Worm (Caenorhabditis elegans) whole organism, L1 larva: ENCODE data around the gene T28F3.11.

ENCODE experiments used
- C16A3.4 ChIP-seq: fragments of 150-350 bp; optimal IDR thresholded peaks from 2 replicates; lab custom pipeline; 2014; ENCODE audit warnings: missing biosample characterization, missing genetic modification characterization
- C34B4.2 ChIP-seq: sonication (generic microtip); optimal IDR thresholded peaks from 2 replicates; lab custom pipeline; 2017; ENCODE audit warnings: mild to moderate bottlenecking, missing genetic modification characterization, missing compliant biosample characterization
- F16B12.6 ChIP-seq: fragments of 150-350 bp; optimal IDR thresholded peaks from 2 replicates; lab custom pipeline; 2014; ENCODE audit warnings: missing biosample characterization, missing genetic modification characterization
- Y116A8C.19 ChIP-seq: sonication (generic microtip); optimal IDR thresholded peaks from 2 replicates; lab custom pipeline; 2016; ENCODE audit warnings: missing compliant biosample characterization, missing genetic modification characterization, borderline replicate concordance
- aha-1 ChIP-seq: fragments of 150-350 bp; optimal IDR thresholded peaks from 2 replicates; lab custom pipeline; 2014; ENCODE audit warnings: missing biosample characterization, missing genetic modification characterization
- aly-2 ChIP-seq: fragments of 150-350 bp; optimal IDR thresholded peaks from 2 replicates; lab custom pipeline; 2014; ENCODE audit warnings: missing biosample characterization, missing genetic modification characterization
- ceh-88 ChIP-seq: fragments of 200-800 bp; sonication (Bioruptor generic); IDR thresholded peaks from 2 replicates; pipeline ENCODE4 v1.3.6; 2022; ENCODE audit warnings: missing genetic modification characterization, missing compliant biosample characterization
- egl-13 ChIP-seq: sonication (generic microtip); optimal IDR thresholded peaks from 2 replicates; lab custom pipeline; 2016; ENCODE audit warnings: missing genotype, missing genetic modification reagents, missing genetic modification characterization, missing compliant biosample characterization
- egl-27 ChIP-seq, 2 experiments: fragments of 150-350 bp in 1 of 2; sonication (generic microtip); optimal IDR thresholded peaks; 3 replicates each; lab custom pipeline; 2017 to 2018; ENCODE audit warnings: missing biosample characterization in 2 of 2, missing genetic modification characterization in 2 of 2, missing genetic modification reagents in 2 of 2
- elt-2 ChIP-seq: sonication (generic microtip); optimal IDR thresholded peaks from 2 replicates; lab custom pipeline; 2016; ENCODE audit warnings: missing genetic modification characterization, mild to moderate bottlenecking, inconsistent platforms, missing compliant biosample characterization, missing genetic modification reagents
- elt-3 ChIP-seq, 6 experiments: fragments of 150-350 bp in 1 of 6; sonication (generic microtip); optimal IDR thresholded peaks; 2 replicates each; lab custom pipeline; 2017 to 2018; ENCODE audit warnings: missing biosample characterization in 6 of 6, missing genetic modification characterization in 6 of 6, inconsistent platforms in 1 of 6
- ets-5 ChIP-seq: fragments of 200-800 bp; sonication (Bioruptor generic); IDR thresholded peaks from 2 replicates; pipeline ENCODE4 v1.3.6; 2022; ENCODE audit warnings: missing genetic modification characterization, missing compliant biosample characterization
- fkh-10 ChIP-seq: sonication (generic microtip); optimal IDR thresholded peaks from 2 replicates; lab custom pipeline; 2017; ENCODE audit warnings: missing biosample characterization, missing genetic modification reagents, missing genetic modification characterization
- fkh-8 ChIP-seq: sonication (generic microtip); optimal IDR thresholded peaks from 2 replicates; lab custom pipeline; 2016; ENCODE audit warnings: mild to moderate bottlenecking, missing genetic modification characterization, missing compliant biosample characterization
- hlh-17 ChIP-seq: fragments of 200-800 bp; sonication (Bioruptor generic); optimal IDR thresholded peaks from 2 replicates; lab custom pipeline; 2018; ENCODE audit warnings: missing genetic modification characterization, mild to moderate bottlenecking, missing compliant biosample characterization, moderate library complexity, borderline replicate concordance
- lin-13 ChIP-seq: fragments of 150-350 bp; optimal IDR thresholded peaks from 2 replicates; lab custom pipeline; 2014; ENCODE audit warnings: missing biosample characterization, missing genetic modification reagents, missing genetic modification characterization
- lin-14 ChIP-seq: fragments of 200-800 bp; sonication (Bioruptor generic); optimal IDR thresholded peaks from 2 replicates; lab custom pipeline; 2018; ENCODE audit warnings: mild to moderate bottlenecking, missing genetic modification characterization, moderate library complexity, missing compliant biosample characterization
- lin-35 ChIP-seq, 2 experiments: fragments of 150-350 bp; optimal IDR thresholded peaks; 2 replicates each; lab custom pipeline; 2014; ENCODE audit warnings: missing biosample characterization in 2 of 2, missing genetic modification characterization in 2 of 2, missing genetic modification reagents in 2 of 2
- lin-39 ChIP-seq: fragments of 150-350 bp; optimal IDR thresholded peaks from 2 replicates; lab custom pipeline; 2014; ENCODE audit warnings: missing biosample characterization, missing genetic modification reagents, missing genetic modification characterization
- lir-3 ChIP-seq: sonication (generic microtip); optimal IDR thresholded peaks from 2 replicates; lab custom pipeline; 2016; ENCODE audit warnings: mild to moderate bottlenecking, missing genetic modification characterization, moderate library complexity, missing compliant biosample characterization; ENCODE audit not compliant: poor library complexity
- mdl-1 ChIP-seq, 2 experiments: fragments of 150-350 bp; optimal IDR thresholded peaks; 2 replicates each; lab custom pipeline; 2014 to 2017; ENCODE audit warnings: missing biosample characterization in 2 of 2, missing genetic modification characterization in 2 of 2, inconsistent platforms in 1 of 2
- mef-2 ChIP-seq: fragments of 150-350 bp; optimal IDR thresholded peaks from 2 replicates; lab custom pipeline; 2014; ENCODE audit warnings: missing biosample characterization, missing genetic modification characterization
- nhr-20 ChIP-seq: sonication (generic microtip); optimal IDR thresholded peaks from 2 replicates; lab custom pipeline; 2016; ENCODE audit warnings: mild to moderate bottlenecking, missing genetic modification characterization, missing compliant biosample characterization
- nhr-47 ChIP-seq: sonication (generic microtip); optimal IDR thresholded peaks from 2 replicates; lab custom pipeline; 2016; ENCODE audit warnings: mild to moderate bottlenecking, missing genetic modification characterization, moderate library complexity, missing compliant biosample characterization
- nhr-71 ChIP-seq: sonication (generic microtip); optimal IDR thresholded peaks from 2 replicates; lab custom pipeline; 2016; ENCODE audit warnings: mild to moderate bottlenecking, missing genetic modification characterization, moderate library complexity, missing compliant biosample characterization
- nhr-90 ChIP-seq: sonication (generic microtip); optimal IDR thresholded peaks from 2 replicates; lab custom pipeline; 2016; ENCODE audit warnings: mild to moderate bottlenecking, missing genetic modification characterization, missing compliant biosample characterization; ENCODE audit not compliant: poor library complexity
- rnt-1 ChIP-seq: sonication (generic microtip); optimal IDR thresholded peaks from 2 replicates; lab custom pipeline; 2016; ENCODE audit warnings: mild to moderate bottlenecking, missing genetic modification characterization, moderate library complexity, missing compliant biosample characterization
- skn-1 ChIP-seq: fragments of 150-350 bp; optimal IDR thresholded peaks from 2 replicates; lab custom pipeline; 2014; ENCODE audit warnings: missing biosample characterization, missing genetic modification characterization
- snpc-4 ChIP-seq: fragments of 150-350 bp; optimal IDR thresholded peaks from 2 replicates; lab custom pipeline; 2014; ENCODE audit warnings: missing biosample characterization, missing genetic modification characterization
- snu-23 ChIP-seq: sonication (generic microtip); optimal IDR thresholded peaks from 2 replicates; lab custom pipeline; 2016; ENCODE audit warnings: missing genetic modification characterization, missing compliant biosample characterization
- swsn-7 ChIP-seq: sonication (generic microtip); optimal IDR thresholded peaks from 2 replicates; lab custom pipeline; 2016; ENCODE audit warnings: missing genetic modification characterization, missing compliant biosample characterization
- unc-130 ChIP-seq: fragments of 150-350 bp; optimal IDR thresholded peaks from 2 replicates; lab custom pipeline; 2017; ENCODE audit warnings: missing biosample characterization, missing genetic modification characterization, inconsistent platforms
- unc-98 ChIP-seq: fragments of 200-800 bp; sonication (Bioruptor generic); IDR thresholded peaks from 2 replicates; pipeline ENCODE4 v1.3.6; 2022; ENCODE audit warnings: missing genetic modification characterization, missing compliant biosample characterization
- zip-4 ChIP-seq: fragments of 200-800 bp; sonication (Bioruptor generic); optimal IDR thresholded peaks from 2 replicates; lab custom pipeline; 2018; ENCODE audit warnings: mild to moderate bottlenecking, missing genetic modification characterization, moderate library complexity, missing compliant biosample characterization

T28F3.11 gene

DNA sequence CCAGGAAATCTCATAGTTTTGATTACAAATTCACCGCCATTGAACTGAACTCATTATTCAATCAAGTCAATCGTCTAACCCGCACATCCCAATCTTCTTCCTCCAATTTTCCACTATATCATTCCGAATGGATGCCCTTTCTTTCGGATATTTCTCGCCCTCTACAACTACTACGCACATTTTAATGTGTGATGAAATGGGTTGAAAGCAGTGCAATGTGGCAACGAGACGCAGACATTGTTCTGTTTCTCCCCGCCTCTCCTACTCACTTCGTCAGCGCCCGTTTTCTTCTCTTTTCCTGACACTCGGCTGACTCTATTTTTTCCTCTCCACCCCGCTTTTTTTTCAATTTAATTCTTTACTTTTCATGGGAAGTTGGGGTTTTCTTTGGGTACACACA is 22.9 kb downstream of the T28F3.11 start (continued):
- TF ChIP-seq snpc-4 (tag; lab: Kevin White, UChicago): no peak
- TF ChIP-seq, all 84 proteins: peak for 21

DNA sequence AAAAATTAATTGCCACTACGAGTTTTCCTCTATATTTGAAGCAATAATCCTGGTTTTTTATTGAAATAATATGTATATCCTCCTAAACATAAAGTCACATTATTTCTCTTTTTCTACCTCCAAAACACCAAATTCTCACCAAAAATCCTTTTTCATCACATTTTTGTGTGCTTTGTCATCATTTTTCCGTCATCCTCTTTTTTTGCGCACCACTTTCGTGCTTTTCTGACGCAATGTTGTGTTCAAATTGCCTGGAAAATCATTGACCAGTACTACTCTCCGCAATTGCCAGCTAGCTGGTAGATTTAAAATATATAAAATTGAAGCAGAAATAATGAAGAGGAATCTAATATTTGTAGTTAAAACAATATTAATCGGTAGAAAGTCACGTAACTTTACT is 23.4 kb downstream of the T28F3.11 start:
- TF ChIP-seq skn-1 (tag; lab: Kevin White, UChicago) (peak; percentile 91), fkh-10 (GFP tag; lab: Kevin White, UChicago) (no peak)

DNA sequence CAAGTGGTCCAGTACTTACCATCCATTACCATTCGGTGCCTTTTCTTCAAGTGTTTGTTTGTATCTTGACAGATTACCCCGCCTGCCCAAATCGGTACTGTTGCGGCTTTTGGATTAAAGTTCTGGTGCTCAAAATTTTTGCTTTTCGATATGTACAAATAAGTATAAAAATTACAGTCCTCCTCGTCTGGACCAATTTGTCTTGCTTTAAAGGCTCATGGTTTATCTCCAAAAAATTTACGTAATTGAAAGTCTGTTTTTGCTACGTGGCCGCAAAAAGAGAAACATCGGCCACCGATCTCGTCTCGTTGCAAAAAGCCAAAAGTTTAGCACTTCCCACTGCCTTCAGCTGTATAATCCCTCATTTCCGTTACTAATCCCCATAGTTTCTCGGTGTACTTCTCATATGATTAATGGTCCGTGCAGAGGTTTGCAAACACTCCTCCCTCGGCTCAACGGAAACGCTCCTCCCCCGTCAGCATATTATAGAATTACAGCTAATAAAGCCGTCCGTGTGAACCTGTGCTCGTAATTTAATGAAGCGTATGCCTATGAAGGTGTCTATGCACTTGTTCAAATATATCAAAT is 24.1 kb downstream of the T28F3.11 start:
- TF ChIP-seq unc-130 (tag; lab: Kevin White, UChicago) (no peak), swsn-7 (tag; lab: Kevin White, UChicago) (no peak), lin-39 (no peak), C34B4.2 (no peak), hlh-17 (no peak), zip-4 (GFP tag; lab: Kevin White, UChicago) (no peak), snu-23 (GFP tag; lab: Kevin White, UChicago) (no peak), lin-13 (GFP tag; lab: Kevin White, UChicago) (no peak), F16B12.6 (tag; lab: Kevin White, UChicago) (no peak), ets-5 (GFP tag; lab: Robert Waterston, UW) (no peak), ceh-88 (no peak), unc-98 (GFP tag; lab: Robert Waterston, UW) (no peak), nhr-71 (tag; lab: Kevin White, UChicago) (no peak), skn-1 (tag; lab: Kevin White, UChicago) (no peak), mdl-1 (tag; optimal IDR thresholded peaks at IDR 0.05; lab: Kevin White, UChicago) (no peak), rnt-1 (no peak)
- TF ChIP-seq, all 84 proteins: peak for 0

DNA sequence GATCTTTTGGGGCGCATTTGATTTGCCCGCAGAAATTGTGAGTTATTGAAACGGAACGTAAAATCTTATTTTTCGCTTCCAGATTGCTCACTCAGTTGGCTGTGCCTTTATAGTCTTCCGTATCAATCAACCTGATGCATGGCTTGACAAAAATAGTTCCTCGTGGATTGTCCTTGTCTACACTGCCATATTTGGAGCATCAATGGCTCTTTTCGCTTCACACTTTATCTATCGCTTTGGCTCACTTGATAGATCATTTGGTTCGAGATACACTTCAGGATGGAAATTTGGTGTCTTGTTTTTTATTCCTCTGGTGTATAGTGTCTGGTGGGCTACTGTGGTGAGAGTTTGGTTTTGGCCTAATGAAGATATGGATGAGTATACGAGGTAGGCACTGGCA is 25.8 kb downstream of the T28F3.11 start:
- TF ChIP-seq lin-14 (GFP tag; lab: Kevin White, UChicago) (no peak), aha-1 (tag; lab: Kevin White, UChicago) (no peak), lin-35 (GFP tag; optimal IDR thresholded peaks at IDR 0.05; lab: Kevin White, UChicago) (no peak), egl-27 (tag; optimal IDR thresholded peaks at IDR 0.05; lab: Kevin White, UChicago) (no peak), nhr-47 (tag; lab: Kevin White, UChicago) (no peak), egl-13 (tag; lab: Kevin White, UChicago) (no peak), Y116A8C.19 (tag; lab: Kevin White, UChicago) (no peak), mef-2 (tag; lab: Kevin White, UChicago) (no peak), nhr-90 (tag; lab: Kevin White, UChicago) (no peak), C16A3.4 (tag; lab: Kevin White, UChicago) (no peak), nhr-20 (tag; lab: Kevin White, UChicago) (no peak), aly-2 (tag; lab: Kevin White, UChicago) (no peak)

DNA sequence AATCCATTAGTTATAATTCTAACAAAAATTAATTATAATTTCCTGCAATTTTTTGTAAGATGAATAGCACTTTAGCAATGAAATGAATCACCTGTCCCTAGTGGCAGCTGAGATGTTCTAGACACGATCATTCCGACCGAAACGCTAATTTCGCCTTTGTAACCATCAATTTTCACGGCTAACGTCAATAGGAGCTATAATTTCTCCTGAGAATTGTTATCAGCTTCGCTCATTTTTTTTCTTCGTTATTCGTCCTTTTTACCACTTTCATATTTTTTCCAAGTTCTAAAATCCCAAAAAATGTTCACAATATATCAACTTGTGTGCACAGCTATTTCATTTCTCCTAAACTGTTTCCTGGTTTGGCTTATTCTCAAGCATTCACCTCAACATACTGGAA is 26.2 kb downstream of the T28F3.11 start, which contains the start of gene str-187:
Gene str-187, plus strand, starts transcription at position 301 of the 400 bp plus-strand sequence.
- TF ChIP-seq elt-2 (no peak), lir-3 (tag; lab: Kevin White, UChicago) (no peak), fkh-8 (tag; lab: Kevin White, UChicago) (no peak), elt-3 (tag; optimal IDR thresholded peaks at IDR 0.05; lab: Kevin White, UChicago) (no peak)
